Fruit fly (Drosophila melanogaster): ENCODE results near the gene Arr2.

DNA sequence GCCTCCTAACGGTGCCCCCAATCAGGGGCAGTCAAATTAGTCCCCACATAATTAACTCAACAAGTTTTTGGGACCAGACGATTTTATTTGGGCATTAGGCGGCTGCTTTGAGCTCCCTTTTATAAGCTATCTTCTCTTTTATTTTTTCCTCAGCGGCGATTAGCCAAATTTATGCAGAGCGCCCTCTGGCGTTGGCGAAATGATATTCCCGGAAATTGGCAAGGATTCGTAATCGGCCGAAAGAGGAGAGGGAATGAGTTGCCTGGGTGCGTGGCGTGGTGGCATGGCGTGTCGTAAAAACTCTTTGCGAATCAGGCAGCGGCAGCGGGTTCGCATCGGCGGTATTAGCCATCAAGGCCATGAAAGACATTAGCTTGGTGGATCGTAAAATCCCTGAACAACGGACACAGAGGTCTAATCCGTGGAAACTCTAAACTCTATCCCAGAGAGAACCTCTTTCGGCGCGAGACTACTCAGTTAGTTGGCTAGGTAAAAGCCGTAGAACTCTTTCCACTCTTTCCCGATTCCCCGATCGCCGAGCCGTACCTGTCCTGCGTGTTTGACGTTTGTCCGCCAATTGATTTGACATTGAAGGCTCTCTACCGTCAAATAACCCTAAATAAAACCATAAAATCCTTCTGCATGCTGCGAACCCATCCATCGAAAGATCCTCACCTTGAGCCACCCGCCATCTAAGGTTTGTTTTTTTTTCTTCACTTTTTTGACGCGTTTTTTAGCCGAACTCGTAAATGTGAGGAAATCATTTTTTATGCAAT, 21.3 kb upstream of the Arr2 start:
- no peak for TF ChIP-seq insv (optimal IDR thresholded peaks at IDR 0.05)
- no peak for TF ChIP-seq psq (optimal IDR thresholded peaks at IDR 0.05)
- TF ChIP-seq ttk (optimal IDR thresholded peaks at IDR 0.05): no peak
- TF ChIP-seq Sin3A (optimal IDR thresholded peaks at IDR 0.05): no peak
- TF ChIP-seq h (optimal IDR thresholded peaks at IDR 0.05): no peak

All from Kc167 (cell line).